In genomic region chr3L:10092278-10092903, dm6 we compare ENCODE assay signal across 4 fruit fly cellular contexts.
TF ChIP-seq lines count a peak whose summit lies in the region.

Gene CG32053 (minus strand): TSS chr3L:10092346.

- no peak for TF ChIP-seq CTCF in whole organism, embryonic (GFP tag; optimal IDR thresholded peaks at IDR 0.05; lab: Kevin White, UChicago)

TF ChIP-seq in whole organism, adult, 20 proteins besides CTCF, POLR2A, EP300 and RAD21:
- no peak for TF ChIP-seq toe (GFP tag; optimal IDR thresholded peaks at IDR 0.05; lab: Kevin White, UChicago)
- TF ChIP-seq cic (GFP tag; optimal IDR thresholded peaks at IDR 0.05; lab: Kevin White, UChicago), result peak; percentile 14
- TF ChIP-seq CG14711 (tag; optimal IDR thresholded peaks at IDR 0.05; lab: Kevin White, UChicago), result no peak
- no peak for TF ChIP-seq tj (GFP tag; optimal IDR thresholded peaks at IDR 0.05; lab: Kevin White, UChicago)
- TF ChIP-seq ovo (GFP tag; optimal IDR thresholded peaks at IDR 0.05; lab: Kevin White, UChicago), result no peak
- no peak for TF ChIP-seq CG7045 (GFP tag; optimal IDR thresholded peaks at IDR 0.05; lab: Kevin White, UChicago)
- peak; percentile 56 for TF ChIP-seq kay (GFP tag; lab: Kevin White, UChicago; ENCODE audit: borderline replicate concordance)

TF ChIP-seq in whole organism, embryonic, 481 proteins besides CTCF, POLR2A, EP300 and RAD21 (continues in another document):
- no peak for TF ChIP-seq mam (GFP tag; optimal IDR thresholded peaks at IDR 0.05; lab: Kevin White, UChicago)
- TF ChIP-seq CG17385 (GFP tag; optimal IDR thresholded peaks at IDR 0.05; lab: Kevin White, UChicago), result no peak
- TF ChIP-seq CG34376 (GFP tag; optimal IDR thresholded peaks at IDR 0.05; lab: Kevin White, UChicago), result peak; percentile 74
- peak; percentile 78 for TF ChIP-seq GATAe (GFP tag; conservative IDR thresholded peaks at IDR 0.05; lab: Robert Waterston, UW)
- TF ChIP-seq sens-2 (GFP tag; IDR thresholded peaks at IDR 0.05; lab: Robert Waterston, UW), result 0 out of 2 replicates have a peak, but pooled peaks have one; percentile 38
- TF ChIP-seq btn (GFP tag; optimal IDR thresholded peaks at IDR 0.05; lab: Kevin White, UChicago), result no peak
- TF ChIP-seq sug (tag; optimal IDR thresholded peaks at IDR 0.05; lab: Kevin White, UChicago), result peak; percentile 54
- TF ChIP-seq dmrt11E (tag; optimal IDR thresholded peaks at IDR 0.05; lab: Kevin White, UChicago), result no peak
- TF ChIP-seq eve (GFP tag; optimal IDR thresholded peaks at IDR 0.05; lab: Kevin White, UChicago), result no peak
- no peak for TF ChIP-seq cato (GFP tag; optimal IDR thresholded peaks at IDR 0.05; lab: Kevin White, UChicago; ENCODE audit: borderline replicate concordance)
- peak; percentile 3 for TF ChIP-seq CG15479 (GFP tag; optimal IDR thresholded peaks at IDR 0.05; lab: Kevin White, UChicago)
- no peak for TF ChIP-seq Bteb2 (GFP tag; optimal IDR thresholded peaks at IDR 0.05; lab: Kevin White, UChicago)
- TF ChIP-seq CG8388 (GFP tag; optimal IDR thresholded peaks at IDR 0.05; lab: Kevin White, UChicago), result no peak
- TF ChIP-seq mirr (GFP tag; optimal IDR thresholded peaks at IDR 0.05; lab: Kevin White, UChicago), result peak; percentile 66
- TF ChIP-seq Kr (GFP tag; optimal IDR thresholded peaks at IDR 0.05; lab: Kevin White, UChicago), result no peak
- no peak for TF ChIP-seq ash1 (GFP tag; optimal IDR thresholded peaks at IDR 0.05; lab: Kevin White, UChicago)
- TF ChIP-seq CG14860 (GFP tag; IDR thresholded peaks at IDR 0.05; lab: Robert Waterston, UW; ENCODE audit: partially characterized antibody), result no peak
- TF ChIP-seq CG17612 (GFP tag; IDR thresholded peaks at IDR 0.05; lab: Robert Waterston, UW), result no peak
- peak; percentile 92 for TF ChIP-seq grn (GFP tag; optimal IDR thresholded peaks at IDR 0.05; lab: Kevin White, UChicago)
- TF ChIP-seq CG15601 (tag; optimal IDR thresholded peaks at IDR 0.05; lab: Kevin White, UChicago), result no peak
- TF ChIP-seq Eip74EF (GFP tag; optimal IDR thresholded peaks at IDR 0.05; lab: Kevin White, UChicago), result no peak
- TF ChIP-seq tll (GFP tag; optimal IDR thresholded peaks at IDR 0.05; lab: Kevin White, UChicago), result peak in 1 of 2 experiments; percentile 57
- TF ChIP-seq CG10543 (GFP tag; optimal IDR thresholded peaks at IDR 0.05; lab: Kevin White, UChicago), result peak; percentile 33
- TF ChIP-seq Drgx (GFP tag; IDR thresholded peaks at IDR 0.05; lab: Robert Waterston, UW), result no peak
- no peak for TF ChIP-seq CG8478 (optimal IDR thresholded peaks at IDR 0.05; lab: Kevin White, UChicago)
- TF ChIP-seq CG6854 (GFP tag; optimal IDR thresholded peaks at IDR 0.05; lab: Kevin White, UChicago), result no peak
- no peak for TF ChIP-seq dati (GFP tag; IDR thresholded peaks at IDR 0.05; lab: Robert Waterston, UW)
- TF ChIP-seq CG30431 (GFP tag; optimal IDR thresholded peaks at IDR 0.05; lab: Kevin White, UChicago), result no peak
- no peak for TF ChIP-seq NC2α (GFP tag; optimal IDR thresholded peaks at IDR 0.05; lab: Kevin White, UChicago)

TF ChIP-seq in whole organism, prepupa, 60 proteins besides CTCF, POLR2A, EP300 and RAD21:
- TF ChIP-seq CG34406 (GFP tag; optimal IDR thresholded peaks at IDR 0.05; lab: Kevin White, UChicago), result no peak
- TF ChIP-seq fkh (GFP tag; optimal IDR thresholded peaks at IDR 0.05; lab: Kevin White, UChicago), result peak; percentile 44

TF ChIP-seq in whole organism, wandering third instar larva, 38 proteins besides CTCF, POLR2A, EP300 and RAD21:
- TF ChIP-seq Vsx2 (GFP tag; optimal IDR thresholded peaks at IDR 0.05; lab: Kevin White, UChicago; ENCODE audit: partially characterized antibody), result no peak
- TF ChIP-seq rgr (GFP tag; optimal IDR thresholded peaks at IDR 0.05; lab: Kevin White, UChicago), result no peak
- no peak for TF ChIP-seq dsf (GFP tag; optimal IDR thresholded peaks at IDR 0.05; lab: Kevin White, UChicago; ENCODE audit: borderline replicate concordance)
- TF ChIP-seq sv (GFP tag; optimal IDR thresholded peaks at IDR 0.05; lab: Kevin White, UChicago), result no peak
- no peak for TF ChIP-seq fru (GFP tag; optimal IDR thresholded peaks at IDR 0.05; lab: Kevin White, UChicago)
- TF ChIP-seq Rel (GFP tag; optimal IDR thresholded peaks at IDR 0.05; lab: Kevin White, UChicago), result no peak
- peak; percentile 77 for TF ChIP-seq Rel (tag; optimal IDR thresholded peaks at IDR 0.05; lab: Kevin White, UChicago)
- no peak for TF ChIP-seq Hr83 (GFP tag; optimal IDR thresholded peaks at IDR 0.05; lab: Kevin White, UChicago; ENCODE audit: poor library complexity, severe bottlenecking)
- no peak for TF ChIP-seq CG9705 (GFP tag; optimal IDR thresholded peaks at IDR 0.05; lab: Kevin White, UChicago)
